Worm (Caenorhabditis elegans) whole organism, midembryonic: ENCODE data around the gene ntl-9.

Experiments
- T22C8.4 ChIP-seq: fragments of 200-800 bp; sonication (Bioruptor generic); IDR thresholded peaks from 2 replicates; pipeline ENCODE4 v1.3.6; 2022; ENCODE audit warnings: missing genetic modification characterization, missing compliant biosample characterization
- cog-1 ChIP-seq: sonication (generic microtip); optimal IDR thresholded peaks from 2 replicates; lab custom pipeline; 2016; ENCODE audit warnings: missing genetic modification characterization, missing compliant biosample characterization
- flt-1 ChIP-seq: fragments of 200-800 bp; sonication (Bioruptor generic); IDR thresholded peaks from 2 replicates; pipeline ENCODE4 v1.3.6; 2022; ENCODE audit warnings: missing genetic modification characterization, missing compliant biosample characterization
- klf-2 ChIP-seq: fragments of 200-800 bp; sonication (Bioruptor generic); conservative IDR thresholded peaks from 2 replicates; pipeline ENCODE4 v1.3.6; 2022; ENCODE audit warnings: missing genetic modification reagents, missing genetic modification characterization, missing compliant biosample characterization
- med-1 ChIP-seq: sonication (generic microtip); optimal IDR thresholded peaks from 2 replicates; lab custom pipeline; 2017; ENCODE audit warnings: missing genetic modification characterization, mild to moderate bottlenecking, missing compliant biosample characterization, antibody characterized with exemption, missing genetic modification reagents; ENCODE audit not compliant: insufficient read depth
- ref-1 ChIP-seq: fragments of 200-800 bp; sonication (Bioruptor generic); conservative IDR thresholded peaks from 2 replicates; pipeline ENCODE4 v1.3.6; 2022; ENCODE audit warnings: missing genetic modification reagents, missing genetic modification characterization, missing compliant biosample characterization
- tab-1 ChIP-seq: fragments of 200-800 bp; sonication (Bioruptor generic); IDR thresholded peaks from 2 replicates; pipeline ENCODE4 v1.3.6; 2022; ENCODE audit warnings: missing genetic modification characterization, missing compliant biosample characterization
- ztf-23 ChIP-seq: fragments of 200-800 bp; sonication (Bioruptor generic); IDR thresholded peaks from 2 replicates; pipeline ENCODE4 v1.3.6; 2022; ENCODE audit warnings: missing genetic modification reagents, missing genetic modification characterization, missing compliant biosample characterization
- ztf-29 ChIP-seq: fragments of 200-800 bp; sonication (Bioruptor generic); IDR thresholded peaks from 2 replicates; pipeline ENCODE4 v1.3.6; 2022; ENCODE audit warnings: missing genetic modification reagents, missing genetic modification characterization, missing compliant biosample characterization

Gene ntl-9

ce11 chrIII:4944213-4944612, at the start of gene ntl-9:
Gene ntl-9, plus strand, starts transcription at chrIII:4944513.
- TF ChIP-seq ztf-23 (GFP tag; lab: Robert Waterston, UW) (no peak), tab-1 (no peak), cog-1 (tag; lab: Kevin White, UChicago) (no peak), ref-1 (GFP tag; lab: Robert Waterston, UW) (no peak), flt-1 (GFP tag; lab: Robert Waterston, UW) (no peak), T22C8.4 (GFP tag; lab: Robert Waterston, UW) (no peak), med-1 (GFP tag; lab: Kevin White, UChicago) (no peak), klf-2 (GFP tag; lab: Robert Waterston, UW) (no peak), ztf-29 (GFP tag; lab: Robert Waterston, UW) (no peak)

ce11 chrIII:4895313-4895712, 49.0 kb upstream of the ntl-9 start:
- TF ChIP-seq ref-1 (GFP tag; lab: Robert Waterston, UW) (no peak), flt-1 (GFP tag; lab: Robert Waterston, UW) (no peak), tab-1 (no peak), klf-2 (GFP tag; lab: Robert Waterston, UW) (no peak), T22C8.4 (GFP tag; lab: Robert Waterston, UW) (no peak), cog-1 (tag; lab: Kevin White, UChicago) (no peak), ztf-29 (GFP tag; lab: Robert Waterston, UW) (no peak), med-1 (GFP tag; lab: Kevin White, UChicago) (no peak), ztf-23 (GFP tag; lab: Robert Waterston, UW) (no peak)

ce11 chrIII:4899035-4899578, 45.2 kb upstream of the ntl-9 start, which contains the start of gene nhl-2:
Gene nhl-2, minus strand, starts transcription at chrIII:4899085.
- TF ChIP-seq cog-1 (tag; lab: Kevin White, UChicago) (no peak), flt-1 (GFP tag; lab: Robert Waterston, UW) (no peak), klf-2 (GFP tag; lab: Robert Waterston, UW) (no peak), ztf-29 (GFP tag; lab: Robert Waterston, UW) (no peak), med-1 (GFP tag; lab: Kevin White, UChicago) (no peak), ref-1 (GFP tag; lab: Robert Waterston, UW) (no peak), ztf-23 (GFP tag; lab: Robert Waterston, UW) (no peak), tab-1 (no peak), T22C8.4 (GFP tag; lab: Robert Waterston, UW) (no peak)

- TF ChIP-seq ztf-23 (GFP tag; lab: Robert Waterston, UW), result peak; percentile 94
- no peak for TF ChIP-seq klf-2 (GFP tag; lab: Robert Waterston, UW)
- TF ChIP-seq T22C8.4 (GFP tag; lab: Robert Waterston, UW), result peak; percentile 36; the same call in 1 of the 2 replicates
- no peak for TF ChIP-seq ref-1 (GFP tag; lab: Robert Waterston, UW)
- TF ChIP-seq cog-1 (tag; lab: Kevin White, UChicago), result peak; percentile 95
- peak; percentile 84 for TF ChIP-seq flt-1 (GFP tag; lab: Robert Waterston, UW)
Observed at ce11 chrIII:4899728-4900127, 44.6 kb upstream of the ntl-9 start.

- no peak for TF ChIP-seq klf-2 (GFP tag; lab: Robert Waterston, UW)
- TF ChIP-seq T22C8.4 (GFP tag; lab: Robert Waterston, UW), result no peak
- TF ChIP-seq ref-1 (GFP tag; lab: Robert Waterston, UW), result no peak
- TF ChIP-seq cog-1 (tag; lab: Kevin White, UChicago), result no peak
- no peak for TF ChIP-seq ztf-29 (GFP tag; lab: Robert Waterston, UW)
- no peak for TF ChIP-seq tab-1
- no peak for TF ChIP-seq ztf-23 (GFP tag; lab: Robert Waterston, UW)
- TF ChIP-seq med-1 (GFP tag; lab: Kevin White, UChicago), result no peak
- no peak for TF ChIP-seq flt-1 (GFP tag; lab: Robert Waterston, UW)
Observed at ce11 chrIII:4900260-4900659, 44.1 kb upstream of the ntl-9 start, which contains the start of gene tag-340. Gene tag-340, plus strand, starts transcription at chrIII:4900508.

- TF ChIP-seq T22C8.4 (GFP tag; lab: Robert Waterston, UW) (no peak), ztf-23 (GFP tag; lab: Robert Waterston, UW) (no peak), ztf-29 (GFP tag; lab: Robert Waterston, UW) (no peak), med-1 (GFP tag; lab: Kevin White, UChicago) (no peak), cog-1 (tag; lab: Kevin White, UChicago) (no peak), flt-1 (GFP tag; lab: Robert Waterston, UW) (no peak)
Observed at ce11 chrIII:4903784-4904183, 40.5 kb upstream of the ntl-9 start, which contains the start of gene kbp-2. Gene kbp-2, minus strand, starts transcription at chrIII:4903884.

- no peak for TF ChIP-seq ref-1 (GFP tag; lab: Robert Waterston, UW)
- TF ChIP-seq klf-2 (GFP tag; lab: Robert Waterston, UW), result no peak
- TF ChIP-seq tab-1, result no peak
- no peak for TF ChIP-seq T22C8.4 (GFP tag; lab: Robert Waterston, UW)
- TF ChIP-seq med-1 (GFP tag; lab: Kevin White, UChicago), result no peak
- TF ChIP-seq ztf-23 (GFP tag; lab: Robert Waterston, UW), result no peak
- no peak for TF ChIP-seq ztf-29 (GFP tag; lab: Robert Waterston, UW)
- TF ChIP-seq cog-1 (tag; lab: Kevin White, UChicago), result no peak
- no peak for TF ChIP-seq flt-1 (GFP tag; lab: Robert Waterston, UW)
Observed at ce11 chrIII:4905405-4905804, 38.9 kb upstream of the ntl-9 start, which contains the start of gene F26F4.8. Gene F26F4.8, minus strand, starts transcription at chrIII:4905473.

- no peak for TF ChIP-seq med-1 (GFP tag; lab: Kevin White, UChicago)
- TF ChIP-seq klf-2 (GFP tag; lab: Robert Waterston, UW), result no peak
- TF ChIP-seq ztf-29 (GFP tag; lab: Robert Waterston, UW), result no peak
- TF ChIP-seq T22C8.4 (GFP tag; lab: Robert Waterston, UW), result no peak
- no peak for TF ChIP-seq cog-1 (tag; lab: Kevin White, UChicago)
- no peak for TF ChIP-seq ref-1 (GFP tag; lab: Robert Waterston, UW)
- TF ChIP-seq ztf-23 (GFP tag; lab: Robert Waterston, UW), result no peak
- TF ChIP-seq flt-1 (GFP tag; lab: Robert Waterston, UW), result no peak
- no peak for TF ChIP-seq tab-1
Observed at ce11 chrIII:4906365-4906764, 37.9 kb upstream of the ntl-9 start.

- TF ChIP-seq ref-1 (GFP tag; lab: Robert Waterston, UW) (no peak), klf-2 (GFP tag; lab: Robert Waterston, UW) (no peak), ztf-23 (GFP tag; lab: Robert Waterston, UW) (no peak), med-1 (GFP tag; lab: Kevin White, UChicago) (no peak), tab-1 (no peak), cog-1 (tag; lab: Kevin White, UChicago) (no peak), flt-1 (GFP tag; lab: Robert Waterston, UW) (no peak), ztf-29 (GFP tag; lab: Robert Waterston, UW) (no peak), T22C8.4 (GFP tag; lab: Robert Waterston, UW) (no peak)
Observed at ce11 chrIII:4906896-4907295, 37.4 kb upstream of the ntl-9 start, which contains the start of gene rom-1. Gene rom-1, plus strand, starts transcription at chrIII:4907196.
